Worm (Caenorhabditis elegans): ENCODE data around the gene ddl-3.

The ddl-3 gene

ce11 chrII:14383644-14384043 lies 39.4 kb upstream of the ddl-3 start, which contains the start of gene mes-2 (continued):
- TF ChIP-seq lin-39 (tag; optimal IDR thresholded peaks at IDR 0.05) (no peak), ztf-4 (tag; optimal IDR thresholded peaks at IDR 0.05) (peak; percentile 27), sma-9 (GFP tag; optimal IDR thresholded peaks at IDR 0.05) (no peak), sma-9 (tag; optimal IDR thresholded peaks at IDR 0.05) (no peak), skn-1 (tag; optimal IDR thresholded peaks at IDR 0.05) (no peak), nhr-12 (tag; optimal IDR thresholded peaks at IDR 0.05) (no peak), snpc-4 (tag; optimal IDR thresholded peaks at IDR 0.05) (peak; percentile 72), lin-11 (tag; optimal IDR thresholded peaks at IDR 0.05) (no peak), C34F6.9 (tag; optimal IDR thresholded peaks at IDR 0.05) (peak; percentile 86), unc-39 (tag; optimal IDR thresholded peaks at IDR 0.05) (no peak), unc-55 (GFP tag; optimal IDR thresholded peaks at IDR 0.05) (peak; percentile 95), elt-1 (tag; optimal IDR thresholded peaks at IDR 0.05) (no peak), elt-3 (tag; optimal IDR thresholded peaks at IDR 0.05) (no peak), aly-2 (tag; optimal IDR thresholded peaks at IDR 0.05) (no peak), nhr-21 (tag; optimal IDR thresholded peaks at IDR 0.05) (peak; percentile 70), ceh-82 (tag; optimal IDR thresholded peaks at IDR 0.05) (peak; percentile 27), nhr-23 (tag; optimal IDR thresholded peaks at IDR 0.05) (no peak), ztf-11 (tag; optimal IDR thresholded peaks at IDR 0.05) (no peak), gmeb-1 (tag; optimal IDR thresholded peaks at IDR 0.05) (peak; percentile 99), blmp-1 (tag; optimal IDR thresholded peaks at IDR 0.05; ENCODE audit: insufficient read depth) (no peak), nhr-129 (tag; optimal IDR thresholded peaks at IDR 0.05) (peak; percentile 74)

- TF ChIP-seq fos-1 (tag; optimal IDR thresholded peaks at IDR 0.05) (no peak), elt-1 (tag; optimal IDR thresholded peaks at IDR 0.05) (no peak), nhr-25 (tag; optimal IDR thresholded peaks at IDR 0.05) (no peak), Y55F3AM.14 (GFP tag; optimal IDR thresholded peaks at IDR 0.05) (no peak)
Measured at ce11 chrII:14381450-14381849, 37.2 kb upstream of the ddl-3 start, which contains the start of gene sdz-26. Gene sdz-26 (plus strand): TSS chrII:14381750.

ce11 chrII:14380778-14381177 lies 36.5 kb upstream of the ddl-3 start:
- TF ChIP-seq peb-1 (tag; optimal IDR thresholded peaks at IDR 0.05) (no peak), lin-39 (tag; optimal IDR thresholded peaks at IDR 0.05) (no peak), ztf-11 (tag; optimal IDR thresholded peaks at IDR 0.05) (no peak), egl-27 (tag; optimal IDR thresholded peaks at IDR 0.05) (no peak), nhr-11 (tag; optimal IDR thresholded peaks at IDR 0.05) (no peak), nhr-10 (tag; optimal IDR thresholded peaks at IDR 0.05) (no peak), ceh-82 (tag; optimal IDR thresholded peaks at IDR 0.05) (no peak), nhr-129 (tag; optimal IDR thresholded peaks at IDR 0.05) (no peak), mab-5 (tag; optimal IDR thresholded peaks at IDR 0.05) (no peak), lin-11 (tag; optimal IDR thresholded peaks at IDR 0.05) (no peak), skn-1 (tag; optimal IDR thresholded peaks at IDR 0.05) (no peak), nhr-77 (tag; optimal IDR thresholded peaks at IDR 0.05) (no peak), nhr-237 (tag; optimal IDR thresholded peaks at IDR 0.05) (no peak), sma-9 (GFP tag; optimal IDR thresholded peaks at IDR 0.05) (no peak), sma-9 (tag; optimal IDR thresholded peaks at IDR 0.05) (no peak), fos-1 (tag; optimal IDR thresholded peaks at IDR 0.05) (no peak), nhr-21 (tag; optimal IDR thresholded peaks at IDR 0.05) (no peak), C34F6.9 (tag; optimal IDR thresholded peaks at IDR 0.05) (no peak), ceh-16 (tag; optimal IDR thresholded peaks at IDR 0.05) (no peak), mdl-1 (tag; optimal IDR thresholded peaks at IDR 0.05) (no peak), unc-39 (tag; optimal IDR thresholded peaks at IDR 0.05) (no peak)

ce11 chrII:14377796-14378195 lies 33.5 kb upstream of the ddl-3 start, which contains the start of gene acr-20:
Gene acr-20 (minus strand): TSS chrII:14377896.
- TF ChIP-seq nhr-237 (tag; optimal IDR thresholded peaks at IDR 0.05) (no peak), unc-55 (GFP tag; optimal IDR thresholded peaks at IDR 0.05) (no peak), Y55F3AM.14 (GFP tag; optimal IDR thresholded peaks at IDR 0.05) (no peak), gmeb-1 (tag; optimal IDR thresholded peaks at IDR 0.05) (no peak), lin-39 (tag; optimal IDR thresholded peaks at IDR 0.05) (no peak), mab-5 (tag; optimal IDR thresholded peaks at IDR 0.05) (no peak), ZK546.5 (tag; optimal IDR thresholded peaks at IDR 0.05) (no peak), nhr-25 (tag; optimal IDR thresholded peaks at IDR 0.05) (no peak), nhr-6 (tag; optimal IDR thresholded peaks at IDR 0.05) (no peak), skn-1 (tag; optimal IDR thresholded peaks at IDR 0.05) (no peak), nhr-129 (tag; optimal IDR thresholded peaks at IDR 0.05) (no peak), ztf-11 (tag; optimal IDR thresholded peaks at IDR 0.05) (no peak), unc-39 (tag; optimal IDR thresholded peaks at IDR 0.05) (no peak), ceh-82 (tag; optimal IDR thresholded peaks at IDR 0.05) (no peak), lsy-2 (tag; optimal IDR thresholded peaks at IDR 0.05) (no peak), C34F6.9 (tag; optimal IDR thresholded peaks at IDR 0.05) (no peak), R02D3.7 (tag; optimal IDR thresholded peaks at IDR 0.05) (no peak), ceh-16 (tag; optimal IDR thresholded peaks at IDR 0.05) (no peak)
